Fruit fly (Drosophila melanogaster): Measurements from ENCODE around the gene Rcd7.

The Rcd7 gene

DNA sequence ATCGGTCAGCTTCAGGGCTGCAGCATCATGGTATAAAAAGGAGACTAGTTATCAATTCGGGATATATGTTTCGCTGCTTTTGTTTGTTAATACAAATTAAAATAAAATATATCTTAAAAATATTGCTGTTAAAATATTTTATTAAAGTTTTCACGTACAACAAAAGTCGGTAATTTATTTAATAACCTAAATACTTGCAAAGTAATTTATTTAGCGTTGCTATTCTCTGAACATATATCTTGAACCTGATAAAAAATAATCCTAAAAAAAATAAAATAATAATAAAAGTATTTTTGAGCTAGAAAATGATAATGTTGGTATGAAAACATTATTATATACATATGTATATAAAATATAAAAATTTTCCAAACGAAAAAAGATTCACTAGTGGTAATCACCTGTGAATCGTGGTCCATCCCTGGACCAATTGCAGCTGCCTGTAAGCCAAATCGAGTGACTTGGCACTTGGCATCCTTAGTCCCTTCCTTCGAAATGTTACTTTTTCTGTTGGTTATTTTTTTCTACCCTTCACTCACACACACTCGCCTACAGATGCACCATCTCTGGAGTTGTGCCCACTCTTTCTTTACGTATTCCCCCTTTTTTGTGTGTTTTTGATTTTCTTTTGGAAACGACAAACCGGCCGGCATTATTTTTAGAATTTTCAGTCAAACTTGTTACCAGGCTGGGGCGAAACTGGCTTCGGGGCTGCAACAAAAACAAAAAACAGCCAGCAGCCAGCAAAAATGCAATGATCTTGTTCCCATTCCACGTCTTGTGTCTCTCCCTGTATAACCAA, 12.5 kb downstream of the Rcd7 start (continued):
- TF ChIP-seq CG34224 (GFP tag; IDR thresholded peaks at IDR 0.05; ENCODE audit: partially characterized antibody) (no peak), CG6854 (GFP tag; optimal IDR thresholded peaks at IDR 0.05) (no peak), CG2129 (GFP tag; IDR thresholded peaks at IDR 0.05; ENCODE audit: partially characterized antibody) (no peak), CG2199 (GFP tag; IDR thresholded peaks at IDR 0.05) (no peak), Camta (GFP tag; optimal IDR thresholded peaks at IDR 0.05) (no peak), CG34422 (GFP tag; IDR thresholded peaks at IDR 0.05) (no peak), CG10267 (tag; optimal IDR thresholded peaks at IDR 0.05) (peak; percentile 51), CG11456 (GFP tag; IDR thresholded peaks at IDR 0.05) (no peak), CG3995 (GFP tag; optimal IDR thresholded peaks at IDR 0.05) (no peak), grau (tag; optimal IDR thresholded peaks at IDR 0.05) (peak; percentile 38), en (GFP tag; optimal IDR thresholded peaks at IDR 0.05) (no peak), Abd-B (GFP tag; optimal IDR thresholded peaks at IDR 0.05) (no peak), Xrp1 (GFP tag; IDR thresholded peaks at IDR 0.05) (peak; percentile 40; the same call in 1 of the 2 replicates), Dbx (GFP tag; IDR thresholded peaks at IDR 0.05) (no peak), salm (tag; optimal IDR thresholded peaks at IDR 0.05) (no peak), hbn (GFP tag; IDR thresholded peaks at IDR 0.05; ENCODE audit: partially characterized antibody) (no peak), CG12104 (GFP tag; optimal IDR thresholded peaks at IDR 0.05) (no peak), zfh1 (GFP tag; IDR thresholded peaks at IDR 0.05) (no peak), Asciz (GFP tag; optimal IDR thresholded peaks at IDR 0.05) (no peak), gcm2 (GFP tag; optimal IDR thresholded peaks at IDR 0.05) (no peak), CG31388 (GFP tag; optimal IDR thresholded peaks at IDR 0.05) (no peak), CG10543 (GFP tag; optimal IDR thresholded peaks at IDR 0.05) (no peak), sna (GFP tag; IDR thresholded peaks at IDR 0.05; ENCODE audit: partially characterized antibody) (no peak), Mes4 (GFP tag; optimal IDR thresholded peaks at IDR 0.05) (no peak), CG8765 (GFP tag; IDR thresholded peaks at IDR 0.05) (no peak), emc (GFP tag; optimal IDR thresholded peaks at IDR 0.05) (no peak), Pdp1 (GFP tag; optimal IDR thresholded peaks at IDR 0.05) (no peak), CG15011 (GFP tag; optimal IDR thresholded peaks at IDR 0.05) (no peak), fd102C (GFP tag; optimal IDR thresholded peaks at IDR 0.05) (no peak), BtbVII (GFP tag; optimal IDR thresholded peaks at IDR 0.05) (no peak), CG6765 (GFP tag; optimal IDR thresholded peaks at IDR 0.05) (no peak), MESR4 (GFP tag; optimal IDR thresholded peaks at IDR 0.05) (no peak), NC2β (GFP tag; optimal IDR thresholded peaks at IDR 0.05) (no peak), CG2202 (tag; optimal IDR thresholded peaks at IDR 0.05) (no peak), wor (GFP tag; IDR thresholded peaks at IDR 0.05) (no peak), seq (GFP tag; IDR thresholded peaks at IDR 0.05) (no peak), Mrtf (GFP tag; IDR thresholded peaks at IDR 0.05) (no peak), CG2116 (GFP tag; optimal IDR thresholded peaks at IDR 0.05) (no peak), pan (optimal IDR thresholded peaks at IDR 0.05) (no peak), pan (GFP tag; optimal IDR thresholded peaks at IDR 0.05 in 1 of 2, IDR thresholded peaks at IDR 0.05 in 1 of 2) (no peak), Ravus (GFP tag; IDR thresholded peaks at IDR 0.05) (no peak), CG4424 (GFP tag; optimal IDR thresholded peaks at IDR 0.05) (no peak), pzg (GFP tag; optimal IDR thresholded peaks at IDR 0.05) (no peak), CG8924 (tag; optimal IDR thresholded peaks at IDR 0.05) (peak; percentile 51), jumu (GFP tag; optimal IDR thresholded peaks at IDR 0.05) (no peak), Opbp (GFP tag; IDR thresholded peaks at IDR 0.05; ENCODE audit: partially characterized antibody) (no peak), Deaf1 (tag; optimal IDR thresholded peaks at IDR 0.05) (no peak), CG10209 (GFP tag; optimal IDR thresholded peaks at IDR 0.05) (peak; percentile 26), sc (optimal IDR thresholded peaks at IDR 0.05) (no peak), sc (GFP tag; optimal IDR thresholded peaks at IDR 0.05) (peak; percentile 45)

All from whole organism, embryonic.